Worm (Caenorhabditis elegans): ENCODE data around the gene wah-1.

DNA sequence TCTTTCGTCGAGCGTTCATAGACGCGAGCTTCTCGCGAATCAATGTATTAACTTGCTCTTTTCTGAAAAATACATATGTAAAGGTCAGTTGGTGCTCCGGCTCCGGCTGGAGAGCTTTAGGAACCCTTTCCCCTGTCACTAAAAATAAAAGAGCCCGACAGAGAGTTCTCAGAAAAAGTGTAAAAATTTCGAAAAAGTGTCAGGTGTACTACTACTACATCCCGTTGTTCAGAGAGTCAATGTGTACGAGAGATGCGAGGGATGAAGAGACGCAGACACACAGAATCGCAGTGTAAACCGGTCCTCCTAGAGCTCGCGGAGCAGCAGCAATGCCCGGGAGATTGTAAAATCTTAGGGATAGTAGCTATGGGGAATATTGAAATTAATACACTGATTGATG, 47.3 kb upstream of the wah-1 start:
- TF ChIP-seq ama-1 (optimal IDR thresholded peaks at IDR 0.05) (no peak), snpc-4 (tag; optimal IDR thresholded peaks at IDR 0.05) (no peak), pha-4 (tag; optimal IDR thresholded peaks at IDR 0.05) (no peak), unc-62 (GFP tag; optimal IDR thresholded peaks at IDR 0.05) (no peak), zag-1 (tag; optimal IDR thresholded peaks at IDR 0.05) (no peak), nfya-1 (tag; optimal IDR thresholded peaks at IDR 0.05; ENCODE audit: insufficient read depth) (peak; percentile 56), lin-39 (tag; optimal IDR thresholded peaks at IDR 0.05) (no peak), ceh-82 (tag; optimal IDR thresholded peaks at IDR 0.05) (no peak), jun-1 (tag; optimal IDR thresholded peaks at IDR 0.05) (no peak)

All from whole organism, L3 larva.